Fruit fly (Drosophila melanogaster): Measurements from ENCODE around the gene Ent2.

dm6 chr2L:6530952-6531512, 31.1 kb upstream of the Ent2 start:
- TF ChIP-seq psq (optimal IDR thresholded peaks at IDR 0.05) (no peak), pan (optimal IDR thresholded peaks at IDR 0.05) (no peak), EcR (GFP tag; optimal IDR thresholded peaks at IDR 0.05) (no peak), usp (GFP tag; optimal IDR thresholded peaks at IDR 0.05) (no peak)
